Fruit fly (Drosophila melanogaster) whole organism, embryonic: Measurements from ENCODE around the gene Atg5.

Source experiments
- Ada2b ChIP-seq: fragments of 200-800 bp; sonication (Bioruptor generic); IDR thresholded peaks from 2 replicates; pipeline ENCODE4 v1.3.6; 2022; ENCODE audit warnings: missing biosample characterization, missing genetic modification characterization
- Awh ChIP-seq: fragments of 200-800 bp; sonication (Bioruptor generic); IDR thresholded peaks from 2 replicates; pipeline ENCODE4, ENCODE4 v1.3.6; 2022; ENCODE audit warnings: missing biosample characterization, missing genetic modification characterization
- CG10431 ChIP-seq: fragments of 200-800 bp; sonication (Bioruptor generic); optimal IDR thresholded peaks from 3 replicates; lab custom pipeline; 2018; ENCODE audit warnings: missing biosample characterization, mild to moderate bottlenecking, missing genetic modification characterization
- CG10543 ChIP-seq: fragments of 200-800 bp; sonication (Bioruptor generic); optimal IDR thresholded peaks from 3 replicates; lab custom pipeline; 2017; ENCODE audit warnings: missing biosample characterization, mild to moderate bottlenecking, missing genetic modification characterization, moderate library complexity
- CG11085 ChIP-seq: fragments of 200-800 bp; sonication (Bioruptor generic); IDR thresholded peaks from 2 replicates; pipeline ENCODE4 v1.3.6; 2022; ENCODE audit warnings: missing biosample characterization, missing genetic modification characterization
- CG12236 ChIP-seq: fragments of 200-800 bp; sonication (Bioruptor generic); optimal IDR thresholded peaks from 2 replicates; lab custom pipeline; 2016; ENCODE audit warnings: missing biosample characterization, missing genetic modification characterization
- CG13424 ChIP-seq: fragments of 200-800 bp; sonication (Bioruptor generic); optimal IDR thresholded peaks from 2 replicates; lab custom pipeline; 2019; ENCODE audit warnings: missing biosample characterization, mild to moderate bottlenecking, missing genetic modification characterization, moderate library complexity
- CG14860 ChIP-seq: fragments of 200-800 bp; sonication (Bioruptor generic); IDR thresholded peaks from 3 replicates; pipeline ENCODE4 v1.3.6; 2022; ENCODE audit warnings: missing biosample characterization, missing genetic modification characterization; ENCODE audit not compliant: partially characterized antibody
- CG17912 ChIP-seq: fragments of 200-800 bp; sonication (Bioruptor generic); optimal IDR thresholded peaks from 2 replicates; lab custom pipeline; 2018; ENCODE audit warnings: missing biosample characterization, mild to moderate bottlenecking, missing genetic modification characterization
- CG2116 ChIP-seq: fragments of 200-800 bp; sonication (Bioruptor generic); optimal IDR thresholded peaks from 3 replicates; lab custom pipeline; 2018; ENCODE audit warnings: missing biosample characterization, mild to moderate bottlenecking, missing genetic modification characterization
- CG2120 ChIP-seq: fragments of 200-800 bp; sonication (Bioruptor generic); optimal IDR thresholded peaks from 3 replicates; lab custom pipeline; 2016; ENCODE audit warnings: missing biosample characterization, missing genetic modification characterization
- CG2199 ChIP-seq: fragments of 200-800 bp; sonication (Bioruptor generic); IDR thresholded peaks from 3 replicates; pipeline ENCODE4 v1.3.6; 2022; ENCODE audit warnings: missing biosample characterization, missing genetic modification characterization
- CG2202 ChIP-seq: fragments of 200-800 bp; sonication (Bioruptor generic); optimal IDR thresholded peaks from 2 replicates; lab custom pipeline; 2018; ENCODE audit warnings: missing biosample characterization, mild to moderate bottlenecking, missing genetic modification characterization
- CG31365 ChIP-seq: fragments of 200-800 bp; sonication (Bioruptor generic); optimal IDR thresholded peaks from 2 replicates; lab custom pipeline; 2018; ENCODE audit warnings: missing biosample characterization, mild to moderate bottlenecking, missing genetic modification characterization
- CG33213 ChIP-seq: fragments of 200-800 bp; sonication (Bioruptor generic); optimal IDR thresholded peaks from 3 replicates; lab custom pipeline; 2016; ENCODE audit warnings: missing biosample characterization, missing genetic modification characterization
- CG3995 ChIP-seq: fragments of 200-800 bp; sonication (Bioruptor generic); optimal IDR thresholded peaks from 3 replicates; lab custom pipeline; 2016; ENCODE audit warnings: missing biosample characterization, missing genetic modification characterization
- CG4424 ChIP-seq: fragments of 200-800 bp; sonication (Bioruptor generic); optimal IDR thresholded peaks from 3 replicates; lab custom pipeline; 2016; ENCODE audit warnings: missing biosample characterization, missing genetic modification characterization
- CG7987 ChIP-seq: fragments of 200-800 bp; sonication (Bioruptor generic); optimal IDR thresholded peaks from 2 replicates; lab custom pipeline; 2018; ENCODE audit warnings: missing biosample characterization, mild to moderate bottlenecking, missing genetic modification characterization, moderate library complexity
- CG8089 ChIP-seq: fragments of 200-800 bp; sonication (Bioruptor generic); optimal IDR thresholded peaks from 3 replicates; lab custom pipeline; 2016; ENCODE audit warnings: missing biosample characterization, missing genetic modification characterization
- CG8290 ChIP-seq, 3 experiments: fragments of 200-800 bp; sonication (Bioruptor generic); optimal IDR thresholded peaks; 2 replicates each; lab custom pipeline; 2016 to 2019; ENCODE audit warnings: missing biosample characterization in 3 of 3, missing genetic modification characterization in 3 of 3, mild to moderate bottlenecking in 2 of 3, moderate library complexity in 1 of 3
- CG8765 ChIP-seq: fragments of 200-800 bp; sonication (Bioruptor generic); IDR thresholded peaks from 2 replicates; pipeline ENCODE4 v1.3.6; 2022; ENCODE audit warnings: missing biosample characterization, missing genetic modification characterization
- CG8924 ChIP-seq: fragments of 200-800 bp; optimal IDR thresholded peaks from 3 replicates; lab custom pipeline; 2019; ENCODE audit warnings: missing biosample characterization, mild to moderate bottlenecking, missing genetic modification characterization, moderate library complexity
- CTCF ChIP-seq: fragments of 200-800 bp; sonication (Bioruptor generic); optimal IDR thresholded peaks from 2 replicates; lab custom pipeline; 2017; ENCODE audit warnings: missing biosample characterization, mild to moderate bottlenecking, missing genetic modification characterization, moderate library complexity
- Dbx ChIP-seq: fragments of 200-800 bp; sonication (Bioruptor generic); IDR thresholded peaks from 3 replicates; pipeline ENCODE4 v1.3.6; 2022; ENCODE audit warnings: missing biosample characterization, missing genetic modification characterization
- HHEX ChIP-seq: fragments of 200-800 bp; sonication (Bioruptor generic); optimal IDR thresholded peaks from 3 replicates; lab custom pipeline; 2017; ENCODE audit warnings: missing biosample characterization, mild to moderate bottlenecking, missing genetic modification characterization, missing genetic modification reagents
- Hand ChIP-seq: fragments of 200-800 bp; sonication (Bioruptor generic); optimal IDR thresholded peaks from 2 replicates; lab custom pipeline; 2017; ENCODE audit warnings: mild to moderate bottlenecking, missing biosample characterization, missing genetic modification reagents, missing genetic modification characterization
- Hsf ChIP-seq: fragments of 200-800 bp; sonication (Bioruptor generic); optimal IDR thresholded peaks from 3 replicates; lab custom pipeline; 2016; ENCODE audit warnings: missing biosample characterization, missing genetic modification characterization
- Jarid2 ChIP-seq: fragments of 200-800 bp; sonication (Bioruptor generic); optimal IDR thresholded peaks from 3 replicates; lab custom pipeline; 2017; ENCODE audit warnings: mild to moderate bottlenecking, missing biosample characterization, missing genetic modification reagents, missing genetic modification characterization
- Med ChIP-seq: fragments of 200-800 bp; sonication (Bioruptor generic); peaks from one replicate; lab custom pipeline; 2016; ENCODE audit warnings: missing biosample characterization, missing genetic modification characterization, mild to moderate bottlenecking, inconsistent platforms, moderate library complexity
- Nf-YC ChIP-seq: fragments of 200-800 bp; optimal IDR thresholded peaks from 3 replicates; lab custom pipeline; 2019; ENCODE audit warnings: missing biosample characterization, mild to moderate bottlenecking, missing genetic modification characterization, moderate library complexity
- NfI ChIP-seq: fragments of 200-800 bp; sonication (Bioruptor generic); optimal IDR thresholded peaks from 3 replicates; lab custom pipeline; 2018; ENCODE audit warnings: missing biosample characterization, mild to moderate bottlenecking, missing genetic modification characterization, moderate library complexity
- Oli ChIP-seq: fragments of 200-800 bp; sonication (Bioruptor generic); optimal IDR thresholded peaks from 2 replicates; lab custom pipeline; 2018; ENCODE audit warnings: missing biosample characterization, mild to moderate bottlenecking, missing genetic modification characterization, moderate library complexity
- Rx ChIP-seq: fragments of 200-800 bp; sonication (Bioruptor generic); IDR thresholded peaks from 2 replicates; pipeline ENCODE4 v1.3.6; 2022; ENCODE audit warnings: missing biosample characterization, missing genetic modification characterization
- Sry-δ ChIP-seq: fragments of 200-800 bp; sonication (Bioruptor generic); optimal IDR thresholded peaks from 2 replicates; lab custom pipeline; 2016; ENCODE audit warnings: missing biosample characterization, missing genetic modification characterization
- Ssrp ChIP-seq: fragments of 200-800 bp; sonication (Bioruptor generic); optimal IDR thresholded peaks from 2 replicates; lab custom pipeline; 2018; ENCODE audit warnings: missing biosample characterization, mild to moderate bottlenecking, missing genetic modification characterization, moderate library complexity
- TFAM ChIP-seq: fragments of 200-800 bp; sonication (Bioruptor generic); optimal IDR thresholded peaks from 2 replicates; lab custom pipeline; 2017; ENCODE audit warnings: missing biosample characterization, missing genetic modification characterization, inconsistent platforms
- Tbp ChIP-seq: fragments of >200 bp; optimal IDR thresholded peaks from 2 replicates; lab custom pipeline; 2018; ENCODE audit warnings: missing biosample characterization, missing genetic modification characterization
- bcd ChIP-seq: fragments of 200-800 bp; sonication (Bioruptor generic); optimal IDR thresholded peaks from 2 replicates; lab custom pipeline; 2017; ENCODE audit warnings: missing biosample characterization, mild to moderate bottlenecking, missing genetic modification characterization
- dan ChIP-seq: fragments of 200-800 bp; sonication (Bioruptor generic); IDR thresholded peaks from 2 replicates; pipeline ENCODE4 v1.3.6; 2022; ENCODE audit warnings: missing biosample characterization, missing genetic modification characterization
- grau ChIP-seq: fragments of 200-800 bp; optimal IDR thresholded peaks from 3 replicates; lab custom pipeline; 2019; ENCODE audit warnings: missing biosample characterization, mild to moderate bottlenecking, missing genetic modification characterization, moderate library complexity
- hth ChIP-seq: fragments of >200 bp; optimal IDR thresholded peaks from 2 replicates; lab custom pipeline; 2017; ENCODE audit warnings: inconsistent platforms
- jumu ChIP-seq: fragments of 200-800 bp; sonication (Bioruptor generic); optimal IDR thresholded peaks from 3 replicates; lab custom pipeline; 2016; ENCODE audit warnings: missing biosample characterization, missing genetic modification characterization
- lmd ChIP-seq: fragments of 200-800 bp; sonication (Bioruptor generic); IDR thresholded peaks from 2 replicates; pipeline ENCODE4 v1.3.6; 2022; ENCODE audit warnings: missing biosample characterization, missing genetic modification characterization
- nerfin-2 ChIP-seq: fragments of 200-800 bp; sonication (Bioruptor generic); IDR thresholded peaks from 2 replicates; pipeline ENCODE4 v1.3.6; 2022; ENCODE audit warnings: missing biosample characterization, missing genetic modification characterization; ENCODE audit not compliant: partially characterized antibody
- pzg ChIP-seq: fragments of 200-800 bp; sonication (Bioruptor generic); optimal IDR thresholded peaks from 3 replicates; lab custom pipeline; 2018; ENCODE audit warnings: missing biosample characterization, mild to moderate bottlenecking, missing genetic modification characterization, moderate library complexity
- sens-2 ChIP-seq: fragments of 200-800 bp; sonication (Bioruptor generic); IDR thresholded peaks from 2 replicates; pipeline ENCODE4 v1.3.6; 2022; ENCODE audit warnings: missing biosample characterization, missing genetic modification characterization
- ssp ChIP-seq: fragments of 200-800 bp; sonication (Bioruptor generic); IDR thresholded peaks from 2 replicates; pipeline ENCODE4 v1.3.6; 2022; ENCODE audit warnings: missing biosample characterization, missing genetic modification characterization
- vfl ChIP-seq: fragments of 200-800 bp; sonication (Bioruptor generic); optimal IDR thresholded peaks from 2 replicates; lab custom pipeline; 2016; ENCODE audit warnings: missing biosample characterization, missing genetic modification characterization
- vnd ChIP-seq: fragments of 200-800 bp; sonication (Bioruptor generic); IDR thresholded peaks from 3 replicates; pipeline ENCODE4 v1.3.6; 2022; ENCODE audit warnings: missing biosample characterization, missing genetic modification characterization; ENCODE audit not compliant: partially characterized antibody
- yki ChIP-seq: fragments of >200 bp; optimal IDR thresholded peaks from 3 replicates; lab custom pipeline; 2018

Atg5 gene

dm6 chrX:7336121-7336961, 12.8 kb upstream of the Atg5 start (continued):
- no peak for TF ChIP-seq CG10431
- TF ChIP-seq HHEX (GFP tag; lab: Kevin White, UChicago), result peak; percentile 83
- TF ChIP-seq Nf-YC, result peak; percentile 67
- TF ChIP-seq lmd (GFP tag; lab: Robert Waterston, UW), result peak; percentile 91
- peak; percentile 96 for TF ChIP-seq Oli
- peak; percentile 90 for TF ChIP-seq bcd
- peak; percentile 52 for TF ChIP-seq CG17912 (GFP tag; lab: Kevin White, UChicago)
- TF ChIP-seq CG14860 (GFP tag; lab: Robert Waterston, UW), result no peak
- peak; percentile 93 for TF ChIP-seq Hsf (GFP tag; lab: Kevin White, UChicago)
- peak; percentile 55; the same call in 1 of the 2 replicates for TF ChIP-seq sens-2
- peak; percentile 53 for TF ChIP-seq vfl (GFP tag; lab: Kevin White, UChicago)
- peak; percentile 65 for TF ChIP-seq Jarid2
- no peak for TF ChIP-seq Tbp (GFP tag; lab: Kevin White, UChicago)
- peak; percentile 66 for TF ChIP-seq CG31365
- peak; percentile 96 for TF ChIP-seq Med (GFP tag; lab: Kevin White, UChicago)
- peak; percentile 65 for TF ChIP-seq CG2116 (GFP tag; lab: Kevin White, UChicago)
- peak; percentile 85 for TF ChIP-seq CG33213 (GFP tag; lab: Kevin White, UChicago)
- peak; percentile 74 for TF ChIP-seq CG7987 (GFP tag; lab: Kevin White, UChicago)
- peak; percentile 71 for TF ChIP-seq ssp (GFP tag; lab: Robert Waterston, UW)
- TF ChIP-seq dan (GFP tag; lab: Robert Waterston, UW), result peak; percentile 58; the same call in 1 of the 2 replicates
- TF ChIP-seq jumu, result peak; percentile 88
- TF ChIP-seq Hand, result peak; percentile 39
- peak; percentile 77; the same call in 1 of the 2 replicates for TF ChIP-seq CG8765
- TF ChIP-seq CTCF (GFP tag; lab: Kevin White, UChicago), result peak; percentile 58
- peak; percentile 84 for TF ChIP-seq Ada2b (GFP tag; lab: Robert Waterston, UW)
- TF ChIP-seq CG10543 (GFP tag; lab: Kevin White, UChicago), result peak; percentile 36
- peak; percentile 80 for TF ChIP-seq Rx (GFP tag; lab: Robert Waterston, UW)
- no peak for TF ChIP-seq nerfin-2 (GFP tag; lab: Robert Waterston, UW)
- TF ChIP-seq TFAM, result peak; percentile 67
- peak; percentile 38; the same call in 1 of the 3 replicates for TF ChIP-seq CG2199 (GFP tag; lab: Robert Waterston, UW)
- TF ChIP-seq Sry-δ (GFP tag; lab: Kevin White, UChicago), result peak; percentile 47
- TF ChIP-seq yki (lab: Kevin White, UChicago), result peak; percentile 8
- TF ChIP-seq vnd (GFP tag; lab: Robert Waterston, UW), result no peak
- peak; percentile 15 for TF ChIP-seq CG3995
- TF ChIP-seq CG8924, result peak; percentile 95
- TF ChIP-seq CG12236 (GFP tag; lab: Kevin White, UChicago), result peak; percentile 89
- TF ChIP-seq pzg (GFP tag; lab: Kevin White, UChicago), result peak; percentile 1
- peak; percentile 93 for TF ChIP-seq CG4424 (GFP tag; lab: Kevin White, UChicago)
- TF ChIP-seq grau (tag; lab: Kevin White, UChicago), result peak; percentile 93
- no peak for TF ChIP-seq hth (lab: Kevin White, UChicago)
- TF ChIP-seq CG2120 (GFP tag; lab: Kevin White, UChicago), result peak; percentile 79
- peak; percentile 90 for TF ChIP-seq NfI
- TF ChIP-seq CG8089, result peak; percentile 91
- no peak for TF ChIP-seq Dbx
- peak; percentile 74 for TF ChIP-seq CG8290 (GFP tag; optimal IDR thresholded peaks at IDR 0.05; lab: Kevin White, UChicago)
- peak; percentile 63 to 93 for TF ChIP-seq CG8290 (tag; optimal IDR thresholded peaks at IDR 0.05; lab: Kevin White, UChicago)
- TF ChIP-seq Ssrp (tag; lab: Kevin White, UChicago), result peak; percentile 93
- TF ChIP-seq CG11085 (GFP tag; lab: Robert Waterston, UW), result peak; percentile 68
- peak; percentile 88 for TF ChIP-seq Awh (GFP tag; lab: Robert Waterston, UW)
- TF ChIP-seq CG13424 (tag; lab: Kevin White, UChicago), result peak; percentile 92
- TF ChIP-seq CG2202 (tag; lab: Kevin White, UChicago), result peak; percentile 93
